Worm (Caenorhabditis elegans) whole organism, L1 larva: Measurements from ENCODE around the gene srh-104.

Experiments
- ces-1 ChIP-seq: fragments of 150-350 bp; optimal IDR thresholded peaks from 2 replicates; lab custom pipeline; 2014; ENCODE audit warnings: missing biosample characterization, missing genetic modification reagents, missing genetic modification characterization
- zip-4 ChIP-seq: fragments of 200-800 bp; sonication (Bioruptor generic); optimal IDR thresholded peaks from 2 replicates; lab custom pipeline; 2018; ENCODE audit warnings: mild to moderate bottlenecking, missing genetic modification characterization, moderate library complexity, missing compliant biosample characterization
- ztf-11 ChIP-seq, 2 experiments: sonication (generic microtip); optimal IDR thresholded peaks; 2 replicates each; lab custom pipeline; 2016 to 2017; ENCODE audit warnings: missing genetic modification characterization in 2 of 2, missing biosample characterization in 1 of 2, missing compliant biosample characterization in 1 of 2

- TF ChIP-seq zip-4 (GFP tag; lab: Kevin White, UChicago) (no peak), ces-1 (no peak), ztf-11 (tag; optimal IDR thresholded peaks at IDR 0.05; lab: Kevin White, UChicago) (no peak)
These were observed 12.4 kb upstream of the srh-104 start, which contains the start of gene bgnt-1.3 for ce11 chrV:16256395-16256794.
